Fruit fly (Drosophila melanogaster): ENCODE data around the gene neo.
A peak's percentile ranks its signal among the peaks of the same experiment; 100 is the strongest.

The neo gene

DNA sequence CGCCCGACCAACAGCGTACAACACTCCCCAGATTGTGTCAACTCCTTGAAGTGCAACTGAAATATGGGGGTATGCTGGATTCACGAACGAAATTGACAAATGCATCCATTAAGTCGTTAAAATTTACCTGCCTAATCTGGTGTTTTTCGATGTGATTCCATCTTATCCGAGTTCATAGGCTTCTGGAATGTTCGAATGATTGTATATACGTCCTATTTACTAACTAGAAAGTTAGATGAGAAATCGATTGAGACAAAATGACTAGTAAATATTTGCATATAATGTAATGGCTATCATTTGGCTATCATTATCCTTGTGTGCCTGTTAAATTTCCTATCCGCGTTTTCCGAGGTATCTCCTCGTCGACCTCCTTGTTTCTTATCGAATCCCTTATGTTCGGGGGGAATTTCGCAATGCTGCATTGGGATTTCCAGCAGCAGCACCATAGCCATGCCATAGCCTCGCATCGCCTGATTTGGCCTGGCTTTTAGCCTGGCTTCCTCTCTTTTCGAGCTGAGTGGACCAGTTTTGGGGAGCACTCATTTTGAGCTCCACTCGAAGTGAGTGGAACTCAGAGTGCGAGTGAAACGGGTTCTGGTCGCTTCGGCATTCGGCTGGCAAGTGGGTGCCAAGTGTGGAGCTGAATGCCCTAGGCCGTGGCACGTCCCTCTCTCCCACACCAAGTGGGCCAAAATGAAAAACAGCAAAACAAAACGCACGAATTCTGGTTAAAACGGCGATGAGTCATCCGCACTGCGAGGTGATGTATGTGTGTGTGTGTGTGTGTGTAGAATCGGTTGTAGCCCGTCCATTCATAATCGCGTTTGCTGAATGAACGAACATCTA lies 40.6 kb upstream of the neo start (continued):
- peak; percentile 15; the same call in 1 of the 3 replicates for TF ChIP-seq CG34224 (GFP tag; IDR thresholded peaks at IDR 0.05; ENCODE audit: partially characterized antibody)
- TF ChIP-seq Ets65A (GFP tag): no peak
- peak; percentile 53 for TF ChIP-seq Scr (GFP tag; IDR thresholded peaks at IDR 0.05; ENCODE audit: partially characterized antibody)
- no peak for TF ChIP-seq lab (GFP tag; optimal IDR thresholded peaks at IDR 0.05)
- no peak for TF ChIP-seq H15 (GFP tag; IDR thresholded peaks at IDR 0.05)
- TF ChIP-seq unc-4 (GFP tag; IDR thresholded peaks at IDR 0.05; ENCODE audit: partially characterized antibody): peak; percentile 42; the same call in 1 of the 2 replicates
- TF ChIP-seq Lim3 (GFP tag; IDR thresholded peaks at IDR 0.05): no peak
- peak; percentile 44 for TF ChIP-seq cg (GFP tag; optimal IDR thresholded peaks at IDR 0.05)
- TF ChIP-seq rib (GFP tag; IDR thresholded peaks at IDR 0.05): peak; percentile 49; the same call in 1 of the 2 replicates
- TF ChIP-seq Ptx1 (GFP tag; IDR thresholded peaks at IDR 0.05): no peak
- TF ChIP-seq stwl (tag; optimal IDR thresholded peaks at IDR 0.05): no peak
- TF ChIP-seq ewg (GFP tag; optimal IDR thresholded peaks at IDR 0.05): no peak
- TF ChIP-seq lbe (GFP tag; optimal IDR thresholded peaks at IDR 0.05): no peak
- TF ChIP-seq CG13123 (GFP tag; optimal IDR thresholded peaks at IDR 0.05): no peak
- no peak for TF ChIP-seq CG17612 (GFP tag; IDR thresholded peaks at IDR 0.05)
- TF ChIP-seq CG12769 (tag; optimal IDR thresholded peaks at IDR 0.05): peak; percentile 69
- TF ChIP-seq CG18599 (GFP tag; optimal IDR thresholded peaks at IDR 0.05): no peak
- no peak for TF ChIP-seq twi (tag; optimal IDR thresholded peaks at IDR 0.05)
- no peak for TF ChIP-seq ken (GFP tag; IDR thresholded peaks at IDR 0.05)
- TF ChIP-seq sna (GFP tag; IDR thresholded peaks at IDR 0.05; ENCODE audit: partially characterized antibody): no peak
- no peak for TF ChIP-seq gro (GFP tag; optimal IDR thresholded peaks at IDR 0.05)
- TF ChIP-seq CG10462 (GFP tag; optimal IDR thresholded peaks at IDR 0.05): no peak
- TF ChIP-seq Hr78 (GFP tag; optimal IDR thresholded peaks at IDR 0.05): no peak
- TF ChIP-seq phol (tag; optimal IDR thresholded peaks at IDR 0.05): no peak
- TF ChIP-seq CG10565 (GFP tag; optimal IDR thresholded peaks at IDR 0.05): no peak
- TF ChIP-seq cwo (GFP tag; optimal IDR thresholded peaks at IDR 0.05): peak; percentile 65
- no peak for TF ChIP-seq Dbx (GFP tag; IDR thresholded peaks at IDR 0.05)
- TF ChIP-seq CG4707 (GFP tag; optimal IDR thresholded peaks at IDR 0.05): no peak
- TF ChIP-seq zen2 (GFP tag; IDR thresholded peaks at IDR 0.05; ENCODE audit: partially characterized antibody): no peak
- TF ChIP-seq CG11504 (tag; optimal IDR thresholded peaks at IDR 0.05): no peak
- TF ChIP-seq nmo (GFP tag; optimal IDR thresholded peaks at IDR 0.05): no peak
- TF ChIP-seq Lpt (GFP tag; optimal IDR thresholded peaks at IDR 0.05): no peak
- no peak for TF ChIP-seq Hey (tag; optimal IDR thresholded peaks at IDR 0.05)
- TF ChIP-seq CkIIα-i1 (GFP tag; IDR thresholded peaks at IDR 0.05): no peak
- TF ChIP-seq kah (GFP tag; optimal IDR thresholded peaks at IDR 0.05): no peak
- peak; percentile 95; the same call in 3 of the 4 replicates for TF ChIP-seq chinmo (GFP tag; IDR thresholded peaks at IDR 0.05; ENCODE audit: partially characterized antibody)
- TF ChIP-seq Camta (GFP tag; optimal IDR thresholded peaks at IDR 0.05): no peak
- TF ChIP-seq wdn (GFP tag; IDR thresholded peaks at IDR 0.05): no peak
- TF ChIP-seq Nf-YB (GFP tag; optimal IDR thresholded peaks at IDR 0.05): no peak
- TF ChIP-seq CG13287 (GFP tag; IDR thresholded peaks at IDR 0.05; ENCODE audit: partially characterized antibody): peak; percentile 39; the same call in 1 of the 2 replicates

All from whole organism, embryonic.